Fruit fly (Drosophila melanogaster) whole organism, embryonic: Measurements from ENCODE around the gene Bruce.
A peak's percentile ranks its signal among the peaks of the same experiment; 100 is the strongest.

ENCODE experiments used
- Atf-2 ChIP-seq: fragments of 200-800 bp; sonication (Bioruptor generic); optimal IDR thresholded peaks from 2 replicates; lab custom pipeline; 2016; ENCODE audit warnings: missing biosample characterization, missing genetic modification characterization
- Blimp-1 ChIP-seq: fragments of 200-800 bp; sonication (Bioruptor generic); optimal IDR thresholded peaks from 3 replicates; lab custom pipeline; 2018; ENCODE audit warnings: missing biosample characterization, missing genetic modification characterization, mild to moderate bottlenecking, moderate library complexity, missing genetic modification reagents
- BtbVII ChIP-seq: fragments of 200-800 bp; sonication (Bioruptor generic); optimal IDR thresholded peaks from 3 replicates; lab custom pipeline; 2017; ENCODE audit warnings: missing biosample characterization, mild to moderate bottlenecking, missing genetic modification characterization
- CG11456 ChIP-seq: fragments of 200-800 bp; sonication (Bioruptor generic); IDR thresholded peaks from 3 replicates; pipeline ENCODE4 v1.3.6; 2022; ENCODE audit warnings: missing biosample characterization, missing genetic modification characterization
- CG11504 ChIP-seq: fragments of 200-800 bp; sonication (Bioruptor generic); optimal IDR thresholded peaks from 3 replicates; lab custom pipeline; 2019; ENCODE audit warnings: missing biosample characterization, mild to moderate bottlenecking, missing genetic modification characterization, moderate library complexity
- CG12299 ChIP-seq: fragments of 200-800 bp; sonication (Bioruptor generic); optimal IDR thresholded peaks from 2 replicates; lab custom pipeline; 2018; ENCODE audit warnings: missing biosample characterization, mild to moderate bottlenecking, missing genetic modification characterization
- CG13624 ChIP-seq: fragments of 200-800 bp; sonication (Bioruptor generic); optimal IDR thresholded peaks from 2 replicates; lab custom pipeline; 2016; ENCODE audit warnings: missing biosample characterization, missing genetic modification characterization
- CG13775 ChIP-seq: fragments of 200-800 bp; sonication (Bioruptor generic); optimal IDR thresholded peaks from 3 replicates; lab custom pipeline; 2017; ENCODE audit warnings: missing biosample characterization, mild to moderate bottlenecking, missing genetic modification characterization
- CG15601 ChIP-seq: fragments of 200-800 bp; sonication (Bioruptor generic); optimal IDR thresholded peaks from 3 replicates; lab custom pipeline; 2019; ENCODE audit warnings: missing biosample characterization, mild to moderate bottlenecking, missing genetic modification characterization, moderate library complexity
- CG18619 ChIP-seq: fragments of 200-800 bp; sonication (Bioruptor generic); optimal IDR thresholded peaks from 3 replicates; lab custom pipeline; 2017; ENCODE audit warnings: missing biosample characterization, mild to moderate bottlenecking, missing genetic modification characterization
- CG31365 ChIP-seq: fragments of 200-800 bp; sonication (Bioruptor generic); optimal IDR thresholded peaks from 2 replicates; lab custom pipeline; 2018; ENCODE audit warnings: missing biosample characterization, mild to moderate bottlenecking, missing genetic modification characterization
- CG3163 ChIP-seq: fragments of 200-800 bp; sonication (Bioruptor generic); optimal IDR thresholded peaks from 3 replicates; lab custom pipeline; 2016; ENCODE audit warnings: missing biosample characterization, missing genetic modification characterization
- CG3281 ChIP-seq: fragments of 200-800 bp; sonication (Bioruptor generic); optimal IDR thresholded peaks from 3 replicates; lab custom pipeline; 2017; ENCODE audit warnings: missing biosample characterization, mild to moderate bottlenecking, missing genetic modification characterization
- CG34224 ChIP-seq: fragments of 200-800 bp; sonication (Bioruptor generic); IDR thresholded peaks from 3 replicates; pipeline ENCODE4 v1.3.6; 2022; ENCODE audit warnings: missing biosample characterization, missing genetic modification characterization; ENCODE audit not compliant: partially characterized antibody
- CG34422 ChIP-seq: fragments of 200-800 bp; sonication (Bioruptor generic); IDR thresholded peaks from 3 replicates; pipeline ENCODE4 v1.3.6; 2022; ENCODE audit warnings: missing biosample characterization, missing genetic modification characterization
- CG4730 ChIP-seq: fragments of 200-800 bp; sonication (Bioruptor generic); IDR thresholded peaks from 2 replicates; pipeline ENCODE4 v1.3.6; 2022; ENCODE audit warnings: missing biosample characterization, missing genetic modification characterization
- CG6854 ChIP-seq: fragments of 200-800 bp; sonication (Bioruptor generic); optimal IDR thresholded peaks from 3 replicates; lab custom pipeline; 2017; ENCODE audit warnings: missing biosample characterization, mild to moderate bottlenecking, missing genetic modification characterization
- CrebB ChIP-seq: fragments of 200-800 bp; sonication (Bioruptor generic); optimal IDR thresholded peaks from 3 replicates; lab custom pipeline; 2018; ENCODE audit warnings: missing biosample characterization, mild to moderate bottlenecking, missing genetic modification characterization
- D19A ChIP-seq: fragments of 200-800 bp; optimal IDR thresholded peaks from 3 replicates; lab custom pipeline; 2019; ENCODE audit warnings: missing biosample characterization, mild to moderate bottlenecking, missing genetic modification characterization, moderate library complexity
- Dp ChIP-seq: fragments of 200-800 bp; sonication (Bioruptor generic); optimal IDR thresholded peaks from 2 replicates; lab custom pipeline; 2018; ENCODE audit warnings: missing biosample characterization, mild to moderate bottlenecking, missing genetic modification characterization, moderate library complexity
- Fer2 ChIP-seq: fragments of 200-800 bp; sonication (Bioruptor generic); optimal IDR thresholded peaks from 2 replicates; lab custom pipeline; 2018; ENCODE audit warnings: missing biosample characterization, mild to moderate bottlenecking, missing genetic modification characterization, moderate library complexity
- Gug ChIP-seq: fragments of 200-800 bp; sonication (Bioruptor generic); IDR thresholded peaks from 4 replicates; pipeline ENCODE4 v1.3.6; 2022; ENCODE audit warnings: missing biosample characterization, missing genetic modification characterization
- Hey ChIP-seq: fragments of 200-800 bp; sonication (Bioruptor generic); optimal IDR thresholded peaks from 3 replicates; lab custom pipeline; 2018; ENCODE audit warnings: missing biosample characterization, mild to moderate bottlenecking, missing genetic modification characterization
- NC2α ChIP-seq: fragments of 200-800 bp; sonication (Bioruptor generic); optimal IDR thresholded peaks from 2 replicates; lab custom pipeline; 2016; ENCODE audit warnings: missing biosample characterization, missing genetic modification characterization
- Oli ChIP-seq: fragments of 200-800 bp; sonication (Bioruptor generic); optimal IDR thresholded peaks from 2 replicates; lab custom pipeline; 2018; ENCODE audit warnings: missing biosample characterization, mild to moderate bottlenecking, missing genetic modification characterization, moderate library complexity
- Side ChIP-seq: fragments of 200-800 bp; sonication (Bioruptor generic); optimal IDR thresholded peaks from 2 replicates; lab custom pipeline; 2016; ENCODE audit warnings: missing biosample characterization, missing genetic modification characterization
- ac ChIP-seq: fragments of 200-800 bp; sonication (Bioruptor generic); optimal IDR thresholded peaks from 3 replicates; lab custom pipeline; 2017; ENCODE audit warnings: missing biosample characterization, mild to moderate bottlenecking, missing genetic modification characterization
- az2 ChIP-seq: fragments of 200-800 bp; sonication (Bioruptor generic); optimal IDR thresholded peaks from 3 replicates; lab custom pipeline; 2016; ENCODE audit warnings: missing biosample characterization, missing genetic modification characterization
- bab2 ChIP-seq: fragments of 200-800 bp; sonication (Bioruptor generic); optimal IDR thresholded peaks from 2 replicates; lab custom pipeline; 2016; ENCODE audit warnings: missing biosample characterization, missing genetic modification characterization
- ci ChIP-seq: fragments of 200-800 bp; sonication (Bioruptor generic); IDR thresholded peaks from 3 replicates; pipeline ENCODE4 v1.3.6; 2022; ENCODE audit warnings: missing biosample characterization, missing genetic modification characterization
- fd3F ChIP-seq: fragments of 200-800 bp; sonication (Bioruptor generic); optimal IDR thresholded peaks from 2 replicates; lab custom pipeline; 2018; ENCODE audit warnings: missing biosample characterization, mild to moderate bottlenecking, missing genetic modification characterization, moderate library complexity
- gcm2 ChIP-seq: fragments of 200-800 bp; sonication (Bioruptor generic); optimal IDR thresholded peaks from 2 replicates; lab custom pipeline; 2016; ENCODE audit warnings: missing biosample characterization, missing genetic modification characterization
- grn ChIP-seq: fragments of 200-800 bp; sonication (Bioruptor generic); optimal IDR thresholded peaks from 3 replicates; lab custom pipeline; 2017; ENCODE audit warnings: missing biosample characterization, missing genetic modification characterization
- hbn ChIP-seq: fragments of 200-800 bp; sonication (Bioruptor generic); IDR thresholded peaks from 2 replicates; pipeline ENCODE4 v1.3.6; 2022; ENCODE audit warnings: missing biosample characterization, missing genetic modification characterization; ENCODE audit not compliant: partially characterized antibody
- jing ChIP-seq: fragments of 200-800 bp; sonication (Bioruptor generic); optimal IDR thresholded peaks from 2 replicates; lab custom pipeline; 2018; ENCODE audit warnings: missing biosample characterization, mild to moderate bottlenecking, missing genetic modification characterization
- knrl ChIP-seq: fragments of 200-800 bp; sonication (Bioruptor generic); IDR thresholded peaks from 3 replicates; pipeline ENCODE4 v1.3.6; 2022; ENCODE audit warnings: missing biosample characterization, missing genetic modification characterization; ENCODE audit not compliant: partially characterized antibody
- lmd ChIP-seq: fragments of 200-800 bp; sonication (Bioruptor generic); IDR thresholded peaks from 2 replicates; pipeline ENCODE4 v1.3.6; 2022; ENCODE audit warnings: missing biosample characterization, missing genetic modification characterization
- mam ChIP-seq: fragments of 200-800 bp; sonication (Bioruptor generic); optimal IDR thresholded peaks from 3 replicates; lab custom pipeline; 2016; ENCODE audit warnings: missing biosample characterization, missing genetic modification characterization
- nom ChIP-seq: fragments of 200-800 bp; sonication (Bioruptor generic); optimal IDR thresholded peaks from 2 replicates; lab custom pipeline; 2017; ENCODE audit warnings: missing biosample characterization, missing genetic modification characterization, mild to moderate bottlenecking, moderate library complexity, missing genetic modification reagents
- odd ChIP-seq: fragments of 200-800 bp; sonication (Bioruptor generic); optimal IDR thresholded peaks from 2 replicates; lab custom pipeline; 2017; ENCODE audit warnings: missing biosample characterization, mild to moderate bottlenecking, missing genetic modification characterization
- org-1 ChIP-seq: fragments of 200-800 bp; sonication (Bioruptor generic); optimal IDR thresholded peaks from 2 replicates; lab custom pipeline; 2017; ENCODE audit warnings: missing biosample characterization, missing genetic modification characterization
- otp ChIP-seq: fragments of 200-800 bp; sonication (Bioruptor generic); IDR thresholded peaks from 3 replicates; pipeline ENCODE4, ENCODE4 v1.3.6; 2022; ENCODE audit warnings: missing biosample characterization, missing genetic modification characterization
- sens-2 ChIP-seq: fragments of 200-800 bp; sonication (Bioruptor generic); IDR thresholded peaks from 2 replicates; pipeline ENCODE4 v1.3.6; 2022; ENCODE audit warnings: missing biosample characterization, missing genetic modification characterization
- sima ChIP-seq: fragments of 200-800 bp; sonication (Bioruptor generic); optimal IDR thresholded peaks from 2 replicates; lab custom pipeline; 2016; ENCODE audit warnings: missing biosample characterization, missing genetic modification characterization
- stwl ChIP-seq: fragments of 200-800 bp; sonication (Bioruptor generic); optimal IDR thresholded peaks from 3 replicates; lab custom pipeline; 2018; ENCODE audit warnings: missing biosample characterization, mild to moderate bottlenecking, missing genetic modification characterization, moderate library complexity
- ttk ChIP-seq: fragments of 200-800 bp; sonication (Bioruptor generic); IDR thresholded peaks from 2 replicates; pipeline ENCODE4 v2.1.2; 2022; ENCODE audit warnings: missing biosample characterization, missing genetic modification characterization
- tx ChIP-seq: fragments of 200-800 bp; sonication (Bioruptor generic); optimal IDR thresholded peaks from 2 replicates; lab custom pipeline; 2016; ENCODE audit warnings: missing biosample characterization, missing genetic modification characterization
- vnd ChIP-seq: fragments of 200-800 bp; sonication (Bioruptor generic); IDR thresholded peaks from 3 replicates; pipeline ENCODE4 v1.3.6; 2022; ENCODE audit warnings: missing biosample characterization, missing genetic modification characterization; ENCODE audit not compliant: partially characterized antibody
- zfh1 ChIP-seq: fragments of 200-800 bp; sonication (Bioruptor generic); IDR thresholded peaks from 3 replicates; pipeline ENCODE4 v1.3.6; 2022; ENCODE audit warnings: missing biosample characterization, missing genetic modification characterization

Bruce gene

dm6 chr3R:10350741-10351629 is 19.8 kb upstream of the Bruce start (continued):
- TF ChIP-seq jing (GFP tag; lab: Kevin White, UChicago) (peak; percentile 50), sima (GFP tag; lab: Kevin White, UChicago) (peak; percentile 11), az2 (GFP tag; lab: Kevin White, UChicago) (peak; percentile 77), zfh1 (GFP tag; lab: Robert Waterston, UW) (no peak), CG12299 (tag; lab: Kevin White, UChicago) (peak; percentile 75), Gug (GFP tag; lab: Robert Waterston, UW) (peak; percentile 72), CG34224 (GFP tag; lab: Robert Waterston, UW) (no peak), Hey (tag; lab: Kevin White, UChicago) (peak; percentile 25), lmd (GFP tag; lab: Robert Waterston, UW) (no peak), tx (GFP tag; lab: Kevin White, UChicago) (peak; percentile 63), CG6854 (GFP tag; lab: Kevin White, UChicago) (peak; percentile 85), CG13775 (GFP tag; lab: Kevin White, UChicago) (peak; percentile 89), hbn (GFP tag; lab: Robert Waterston, UW) (no peak), Side (peak; percentile 46), vnd (GFP tag; lab: Robert Waterston, UW) (no peak), stwl (tag; lab: Kevin White, UChicago) (no peak), D19A (tag; lab: Kevin White, UChicago) (peak; percentile 71), nom (GFP tag; lab: Kevin White, UChicago) (no peak), otp (no peak), CrebB (peak; percentile 85), Dp (GFP tag; lab: Kevin White, UChicago) (no peak), CG11504 (tag; lab: Kevin White, UChicago) (no peak), Atf-2 (GFP tag; lab: Kevin White, UChicago) (peak; percentile 53), CG3163 (peak; percentile 30), grn (GFP tag; lab: Kevin White, UChicago) (no peak), CG15601 (tag; lab: Kevin White, UChicago) (peak; percentile 59), ac (GFP tag; lab: Kevin White, UChicago) (peak; percentile 7), CG31365 (tag; lab: Kevin White, UChicago) (peak; percentile 62), Fer2 (tag; lab: Kevin White, UChicago) (peak; percentile 70), org-1 (GFP tag; lab: Kevin White, UChicago) (peak; percentile 76), sens-2 (no peak), fd3F (GFP tag; lab: Kevin White, UChicago) (peak; percentile 89), ttk (GFP tag; lab: Robert Waterston, UW) (no peak), bab2 (GFP tag; lab: Kevin White, UChicago) (peak; percentile 61), gcm2 (GFP tag; lab: Kevin White, UChicago) (peak; percentile 62), Oli (tag; lab: Kevin White, UChicago) (peak; percentile 85), NC2α (no peak), knrl (GFP tag; lab: Robert Waterston, UW) (no peak), Blimp-1 (peak; percentile 55), CG4730 (GFP tag; lab: Robert Waterston, UW) (no peak), CG13624 (peak; percentile 88), odd (GFP tag; lab: Kevin White, UChicago) (peak; percentile 81), CG18619 (peak; percentile 81), BtbVII (GFP tag; lab: Kevin White, UChicago) (peak; percentile 71), CG34422 (GFP tag; lab: Robert Waterston, UW) (no peak), CG3281 (GFP tag; lab: Kevin White, UChicago) (peak; percentile 93), mam (GFP tag; lab: Kevin White, UChicago) (peak; percentile 82), CG11456 (GFP tag; lab: Robert Waterston, UW) (no peak), ci (no peak)
